Fruit fly (Drosophila melanogaster) whole organism: Measurements from ENCODE around the gene Muc68Ca.

Source experiments
- CG8478 ChIP-seq: fragments of >200 bp; optimal IDR thresholded peaks from 2 replicates; lab custom pipeline; 2018; ENCODE audit warnings: inconsistent platforms
- Dll ChIP-seq: fragments of >200 bp; optimal IDR thresholded peaks from 2 replicates; lab custom pipeline; 2017
- EcR ChIP-seq, 2 experiments: fragments of >200 bp; optimal IDR thresholded peaks; 2 replicates each; lab custom pipeline; 2017; ENCODE audit warnings: missing biosample characterization in 2 of 2, missing genetic modification characterization in 2 of 2, missing genetic modification reagents in 2 of 2
- pan ChIP-seq: fragments of >200 bp; optimal IDR thresholded peaks from 2 replicates; lab custom pipeline; 2017
- psq ChIP-seq: fragments of >200 bp; optimal IDR thresholded peaks from 2 replicates; lab custom pipeline; 2017
- usp ChIP-seq: fragments of >200 bp; optimal IDR thresholded peaks from 2 replicates; lab custom pipeline; 2017; ENCODE audit warnings: missing biosample characterization, missing genetic modification characterization, mixed read lengths

Muc68Ca gene

dm6 chr3L:11620001-11620400 lies at the start of gene Muc68Ca:
Gene Muc68Ca, minus strand, starts transcription at chr3L:11620101.
- no peak for TF ChIP-seq pan (lab: Kevin White, UChicago)
- TF ChIP-seq Dll: no peak
- no peak for TF ChIP-seq EcR (GFP tag; optimal IDR thresholded peaks at IDR 0.05; lab: Kevin White, UChicago)
- TF ChIP-seq usp: no peak
- TF ChIP-seq CG8478 (lab: Kevin White, UChicago): no peak
- TF ChIP-seq psq (lab: Kevin White, UChicago): no peak

- no peak for TF ChIP-seq CG8478 (lab: Kevin White, UChicago)
- TF ChIP-seq pan (lab: Kevin White, UChicago): no peak
- no peak for TF ChIP-seq EcR (GFP tag; optimal IDR thresholded peaks at IDR 0.05; lab: Kevin White, UChicago)
- no peak for TF ChIP-seq usp
- no peak for TF ChIP-seq psq (lab: Kevin White, UChicago)
- TF ChIP-seq Dll: no peak
Measured at dm6 chr3L:11656189-11656588, 36.3 kb upstream of the Muc68Ca start.

- TF ChIP-seq psq (lab: Kevin White, UChicago) (no peak), Dll (no peak), usp (no peak), EcR (GFP tag; optimal IDR thresholded peaks at IDR 0.05; lab: Kevin White, UChicago) (no peak), pan (lab: Kevin White, UChicago) (no peak), CG8478 (lab: Kevin White, UChicago) (no peak)
Measured at dm6 chr3L:11648410-11648809, 28.5 kb upstream of the Muc68Ca start, which contains the start of the genes RIOK1 and Polr3H. Gene RIOK1, minus strand, starts transcription at chr3L:11648474. Gene Polr3H, plus strand, starts transcription at chr3L:11648756.

dm6 chr3L:11645933-11646332 lies 26.0 kb upstream of the Muc68Ca start, which contains the start of gene CG6071:
Gene CG6071, minus strand, starts transcription at chr3L:11646033.
- TF ChIP-seq Dll (no peak), usp (no peak)

- TF ChIP-seq Dll (no peak), EcR (GFP tag; optimal IDR thresholded peaks at IDR 0.05; lab: Kevin White, UChicago) (no peak), CG8478 (lab: Kevin White, UChicago) (no peak), psq (lab: Kevin White, UChicago) (no peak), usp (no peak), pan (lab: Kevin White, UChicago) (no peak)
Measured at dm6 chr3L:11636829-11637228, 16.9 kb upstream of the Muc68Ca start.

dm6 chr3L:11634551-11634950 lies 14.7 kb upstream of the Muc68Ca start:
- TF ChIP-seq usp: no peak

- TF ChIP-seq psq (lab: Kevin White, UChicago): no peak
- no peak for TF ChIP-seq Dll
- no peak for TF ChIP-seq EcR (GFP tag; optimal IDR thresholded peaks at IDR 0.05; lab: Kevin White, UChicago)
- TF ChIP-seq pan (lab: Kevin White, UChicago): no peak
- no peak for TF ChIP-seq usp
- no peak for TF ChIP-seq CG8478 (lab: Kevin White, UChicago)
Measured at dm6 chr3L:11631092-11631491, 11.2 kb upstream of the Muc68Ca start, which contains the start of gene CG32091. Gene CG32091, plus strand, starts transcription at chr3L:11631392.

dm6 chr3L:11630684-11631083 lies 10.8 kb upstream of the Muc68Ca start:
- TF ChIP-seq Dll (no peak), EcR (GFP tag; optimal IDR thresholded peaks at IDR 0.05; lab: Kevin White, UChicago) (no peak), usp (no peak), psq (lab: Kevin White, UChicago) (no peak), CG8478 (lab: Kevin White, UChicago) (no peak), pan (lab: Kevin White, UChicago) (no peak)

dm6 chr3L:11627819-11628483 lies 8.1 kb upstream of the Muc68Ca start, which contains the start of gene Apt1:
Gene Apt1, plus strand, starts transcription at chr3L:11628037.
- no peak for TF ChIP-seq psq (lab: Kevin White, UChicago)
- no peak for TF ChIP-seq CG8478 (lab: Kevin White, UChicago)
- no peak for TF ChIP-seq Dll
- no peak for TF ChIP-seq usp
- TF ChIP-seq pan (lab: Kevin White, UChicago): no peak
- TF ChIP-seq EcR (GFP tag; optimal IDR thresholded peaks at IDR 0.05; lab: Kevin White, UChicago): no peak

dm6 chr3L:11626229-11626826 lies 6.4 kb upstream of the Muc68Ca start, which contains the start of gene PCID2:
Gene PCID2, plus strand, starts transcription at chr3L:11626441.
- TF ChIP-seq pan (lab: Kevin White, UChicago) (no peak), psq (lab: Kevin White, UChicago) (no peak), usp (no peak)

dm6 chr3L:11625634-11626175 lies 5.8 kb upstream of the Muc68Ca start, which contains the start of gene CG6083:
Gene CG6083, minus strand, starts transcription at chr3L:11626125.
- no peak for TF ChIP-seq CG8478 (lab: Kevin White, UChicago)

- no peak for TF ChIP-seq EcR (GFP tag; optimal IDR thresholded peaks at IDR 0.05; lab: Kevin White, UChicago)
- TF ChIP-seq pan (lab: Kevin White, UChicago): no peak
- no peak for TF ChIP-seq psq (lab: Kevin White, UChicago)
- TF ChIP-seq usp: no peak
- TF ChIP-seq Dll: no peak
- no peak for TF ChIP-seq CG8478 (lab: Kevin White, UChicago)
Measured at dm6 chr3L:11624281-11624680, 4.4 kb upstream of the Muc68Ca start, which contains the start of gene Akr1B. Gene Akr1B, minus strand, starts transcription at chr3L:11624381.
